Fruit fly (Drosophila melanogaster) whole organism, embryonic: ENCODE measurements around the gene CG7953.

Experiments
- Asciz ChIP-seq: fragments of 200-800 bp; sonication (Bioruptor generic); optimal IDR thresholded peaks from 2 replicates; lab custom pipeline; 2017; ENCODE audit warnings: missing biosample characterization, mild to moderate bottlenecking, missing genetic modification characterization, missing genetic modification reagents
- Atf6 ChIP-seq: fragments of 200-800 bp; sonication (Bioruptor generic); IDR thresholded peaks from 2 replicates; pipeline ENCODE4 v1.3.6; 2022; ENCODE audit warnings: missing biosample characterization, missing genetic modification characterization
- BEAF-32 ChIP-seq: fragments of 200-800 bp; sonication (Bioruptor generic); optimal IDR thresholded peaks from 3 replicates; lab custom pipeline; 2017; ENCODE audit warnings: missing biosample characterization, missing genetic modification characterization, mild to moderate bottlenecking, moderate library complexity, missing genetic modification reagents
- CG11560 ChIP-seq: fragments of 200-800 bp; sonication (Bioruptor generic); IDR thresholded peaks from 3 replicates; pipeline ENCODE4 v1.3.6; 2022; ENCODE audit warnings: missing biosample characterization, missing genetic modification characterization
- CG12659 ChIP-seq: fragments of 200-800 bp; sonication (Bioruptor generic); optimal IDR thresholded peaks from 3 replicates; lab custom pipeline; 2017; ENCODE audit warnings: mild to moderate bottlenecking, missing biosample characterization, missing genetic modification reagents, missing genetic modification characterization
- CG15011 ChIP-seq: fragments of 200-800 bp; sonication (Bioruptor generic); optimal IDR thresholded peaks from 3 replicates; lab custom pipeline; 2018; ENCODE audit warnings: missing biosample characterization, mild to moderate bottlenecking, missing genetic modification characterization
- CG15514 ChIP-seq: fragments of 200-800 bp; sonication (Bioruptor generic); optimal IDR thresholded peaks from 3 replicates; lab custom pipeline; 2017; ENCODE audit warnings: missing biosample characterization, missing genetic modification characterization, mild to moderate bottlenecking, moderate library complexity, missing genetic modification reagents
- CG17186 ChIP-seq: fragments of 200-800 bp; sonication (Bioruptor generic); optimal IDR thresholded peaks from 3 replicates; lab custom pipeline; 2017; ENCODE audit warnings: missing biosample characterization, missing genetic modification reagents, missing genetic modification characterization
- CG17568 ChIP-seq: fragments of 200-800 bp; sonication (Bioruptor generic); optimal IDR thresholded peaks from 2 replicates; lab custom pipeline; 2018; ENCODE audit warnings: missing biosample characterization, mild to moderate bottlenecking, missing genetic modification characterization, moderate library complexity
- CG2116 ChIP-seq: fragments of 200-800 bp; sonication (Bioruptor generic); optimal IDR thresholded peaks from 3 replicates; lab custom pipeline; 2018; ENCODE audit warnings: missing biosample characterization, mild to moderate bottlenecking, missing genetic modification characterization
- CG31365 ChIP-seq: fragments of 200-800 bp; sonication (Bioruptor generic); optimal IDR thresholded peaks from 2 replicates; lab custom pipeline; 2018; ENCODE audit warnings: missing biosample characterization, mild to moderate bottlenecking, missing genetic modification characterization
- CG32532 ChIP-seq: fragments of 200-800 bp; sonication (Bioruptor generic); IDR thresholded peaks from 2 replicates; pipeline ENCODE4 v1.3.6; 2022; ENCODE audit warnings: missing biosample characterization, missing genetic modification characterization
- CG3847 ChIP-seq: fragments of 200-800 bp; sonication (Bioruptor generic); IDR thresholded peaks from 2 replicates; pipeline ENCODE4 v1.3.6; 2022; ENCODE audit warnings: missing biosample characterization, missing genetic modification characterization
- CG42726 ChIP-seq: fragments of 200-800 bp; sonication (Bioruptor generic); IDR thresholded peaks from 2 replicates; pipeline ENCODE4 v1.3.6; 2022; ENCODE audit warnings: missing biosample characterization, missing genetic modification characterization; ENCODE audit not compliant: partially characterized antibody
- CG5953 ChIP-seq: fragments of 200-800 bp; sonication (Bioruptor generic); IDR thresholded peaks from 2 replicates; pipeline ENCODE4 v1.3.6; 2022; ENCODE audit warnings: missing biosample characterization, missing genetic modification characterization
- CG6791 ChIP-seq: fragments of 200-800 bp; sonication (Bioruptor generic); IDR thresholded peaks from 3 replicates; pipeline ENCODE4 v1.3.6; 2022; ENCODE audit warnings: missing biosample characterization, missing genetic modification characterization; ENCODE audit not compliant: partially characterized antibody
- CG8924 ChIP-seq: fragments of 200-800 bp; optimal IDR thresholded peaks from 3 replicates; lab custom pipeline; 2019; ENCODE audit warnings: missing biosample characterization, mild to moderate bottlenecking, missing genetic modification characterization, moderate library complexity
- CG9727 ChIP-seq: fragments of 200-800 bp; sonication (Bioruptor generic); optimal IDR thresholded peaks from 3 replicates; lab custom pipeline; 2017; ENCODE audit warnings: missing biosample characterization, mild to moderate bottlenecking, missing genetic modification characterization
- Dll ChIP-seq: fragments of 200-800 bp; sonication (Bioruptor generic); IDR thresholded peaks from 4 replicates; pipeline ENCODE4 v1.3.6; 2022; ENCODE audit warnings: missing biosample characterization, missing genetic modification characterization; ENCODE audit not compliant: partially characterized antibody
- Drgx ChIP-seq: fragments of 200-800 bp; sonication (Bioruptor generic); IDR thresholded peaks from 2 replicates; pipeline ENCODE4 v1.3.6; 2022; ENCODE audit warnings: missing biosample characterization, missing genetic modification characterization
- Hr78 ChIP-seq, 2 experiments: fragments of 200-800 bp in 1 of 2; fragments of >200 bp in 1 of 2; sonication (Bioruptor generic) in 1 of 2; optimal IDR thresholded peaks; 2 replicates each; lab custom pipeline; 2017 to 2019; ENCODE audit warnings: missing biosample characterization in 2 of 2, missing genetic modification characterization in 2 of 2, mild to moderate bottlenecking in 1 of 2, moderate library complexity in 1 of 2
- Jarid2 ChIP-seq: fragments of 200-800 bp; sonication (Bioruptor generic); optimal IDR thresholded peaks from 3 replicates; lab custom pipeline; 2017; ENCODE audit warnings: mild to moderate bottlenecking, missing biosample characterization, missing genetic modification reagents, missing genetic modification characterization
- Lhr ChIP-seq: fragments of 200-800 bp; sonication (Bioruptor generic); optimal IDR thresholded peaks from 3 replicates; lab custom pipeline; 2017; ENCODE audit warnings: mild to moderate bottlenecking, missing biosample characterization, missing genetic modification reagents, missing genetic modification characterization
- Lpt ChIP-seq: fragments of >200 bp; optimal IDR thresholded peaks from 2 replicates; lab custom pipeline; 2018; ENCODE audit warnings: missing biosample characterization, missing genetic modification characterization
- Nf-YC ChIP-seq: fragments of 200-800 bp; optimal IDR thresholded peaks from 3 replicates; lab custom pipeline; 2019; ENCODE audit warnings: missing biosample characterization, mild to moderate bottlenecking, missing genetic modification characterization, moderate library complexity
- Optix ChIP-seq: fragments of 200-800 bp; sonication (Bioruptor generic); IDR thresholded peaks from 3 replicates; pipeline ENCODE4 v1.3.6; 2022; ENCODE audit warnings: missing biosample characterization, missing genetic modification characterization
- Side ChIP-seq: fragments of 200-800 bp; sonication (Bioruptor generic); optimal IDR thresholded peaks from 2 replicates; lab custom pipeline; 2016; ENCODE audit warnings: missing biosample characterization, missing genetic modification characterization
- Sry-δ ChIP-seq: fragments of 200-800 bp; sonication (Bioruptor generic); optimal IDR thresholded peaks from 2 replicates; lab custom pipeline; 2016; ENCODE audit warnings: missing biosample characterization, missing genetic modification characterization
- YL-1 ChIP-seq: fragments of 200-800 bp; sonication (Bioruptor generic); optimal IDR thresholded peaks from 3 replicates; lab custom pipeline; 2017; ENCODE audit warnings: missing biosample characterization, mild to moderate bottlenecking, missing genetic modification characterization
- ap ChIP-seq: fragments of 200-800 bp; sonication (Bioruptor generic); IDR thresholded peaks from 2 replicates; pipeline ENCODE4 v1.3.6; 2022; ENCODE audit warnings: missing biosample characterization, missing genetic modification characterization
- bbx ChIP-seq: fragments of 200-800 bp; sonication (Bioruptor generic); IDR thresholded peaks from 2 replicates; pipeline ENCODE4 v1.3.6; 2022; ENCODE audit warnings: missing biosample characterization, missing genetic modification characterization; ENCODE audit not compliant: partially characterized antibody
- bigmax ChIP-seq: fragments of 200-800 bp; sonication (Bioruptor generic); optimal IDR thresholded peaks from 2 replicates; lab custom pipeline; 2018; ENCODE audit warnings: missing biosample characterization, mild to moderate bottlenecking, missing genetic modification characterization
- br ChIP-seq: fragments of >200 bp; optimal IDR thresholded peaks from 2 replicates; lab custom pipeline; 2017
- dan ChIP-seq: fragments of 200-800 bp; sonication (Bioruptor generic); IDR thresholded peaks from 2 replicates; pipeline ENCODE4 v1.3.6; 2022; ENCODE audit warnings: missing biosample characterization, missing genetic modification characterization
- dmrt99B ChIP-seq: fragments of 200-800 bp; sonication (Bioruptor generic); optimal IDR thresholded peaks from 2 replicates; lab custom pipeline; 2018; ENCODE audit warnings: missing biosample characterization, mild to moderate bottlenecking, missing genetic modification characterization, moderate library complexity
- ewg ChIP-seq: fragments of 200-800 bp; sonication (Bioruptor generic); optimal IDR thresholded peaks from 3 replicates; lab custom pipeline; 2017; ENCODE audit warnings: mild to moderate bottlenecking, missing biosample characterization, missing genetic modification reagents, missing genetic modification characterization
- fru ChIP-seq: fragments of >200 bp; optimal IDR thresholded peaks from 2 replicates; lab custom pipeline; 2017
- gro ChIP-seq: fragments of 200-800 bp; sonication (Bioruptor generic); optimal IDR thresholded peaks from 2 replicates; lab custom pipeline; 2016; ENCODE audit warnings: missing biosample characterization, missing genetic modification characterization
- hth ChIP-seq: fragments of >200 bp; optimal IDR thresholded peaks from 2 replicates; lab custom pipeline; 2017; ENCODE audit warnings: inconsistent platforms
- knrl ChIP-seq: fragments of 200-800 bp; sonication (Bioruptor generic); IDR thresholded peaks from 3 replicates; pipeline ENCODE4 v1.3.6; 2022; ENCODE audit warnings: missing biosample characterization, missing genetic modification characterization; ENCODE audit not compliant: partially characterized antibody
- psq ChIP-seq: fragments of 200-800 bp; sonication (Bioruptor generic); optimal IDR thresholded peaks from 2 replicates; lab custom pipeline; 2017; ENCODE audit warnings: missing biosample characterization, missing genetic modification characterization
- pzg ChIP-seq: fragments of 200-800 bp; sonication (Bioruptor generic); optimal IDR thresholded peaks from 3 replicates; lab custom pipeline; 2018; ENCODE audit warnings: missing biosample characterization, mild to moderate bottlenecking, missing genetic modification characterization, moderate library complexity
- shn ChIP-seq: fragments of 200-800 bp; sonication (Bioruptor generic); optimal IDR thresholded peaks from 3 replicates; lab custom pipeline; 2016; ENCODE audit warnings: missing biosample characterization, missing genetic modification characterization
- stwl ChIP-seq: fragments of 200-800 bp; sonication (Bioruptor generic); optimal IDR thresholded peaks from 3 replicates; lab custom pipeline; 2018; ENCODE audit warnings: missing biosample characterization, mild to moderate bottlenecking, missing genetic modification characterization, moderate library complexity
- sug ChIP-seq: fragments of 200-800 bp; optimal IDR thresholded peaks from 2 replicates; lab custom pipeline; 2019; ENCODE audit warnings: missing biosample characterization, mild to moderate bottlenecking, missing genetic modification characterization, moderate library complexity
- trem ChIP-seq: fragments of 200-800 bp; optimal IDR thresholded peaks from 3 replicates; lab custom pipeline; 2019; ENCODE audit warnings: missing biosample characterization, mild to moderate bottlenecking, missing genetic modification characterization, moderate library complexity
- usp ChIP-seq: fragments of >200 bp; optimal IDR thresholded peaks from 2 replicates; lab custom pipeline; 2017; ENCODE audit warnings: missing biosample characterization, missing genetic modification characterization
- vfl ChIP-seq: fragments of 200-800 bp; sonication (Bioruptor generic); optimal IDR thresholded peaks from 2 replicates; lab custom pipeline; 2016; ENCODE audit warnings: missing biosample characterization, missing genetic modification characterization
- vvl ChIP-seq: fragments of 200-800 bp; sonication (Bioruptor generic); IDR thresholded peaks from 2 replicates; pipeline ENCODE4 v1.3.6; 2022; ENCODE audit warnings: missing biosample characterization, missing genetic modification characterization
- zen ChIP-seq: fragments of 200-800 bp; sonication (Bioruptor generic); optimal IDR thresholded peaks from 3 replicates; lab custom pipeline; 2018; ENCODE audit warnings: missing biosample characterization, mild to moderate bottlenecking, missing genetic modification characterization, moderate library complexity

CG7953 gene

dm6 chr2L:13813604-13814178 lies 34.0 kb upstream of the CG7953 start, which contains the start of gene Sos (continued):
- TF ChIP-seq CG2116, result peak; percentile 38
- peak; percentile 96 for TF ChIP-seq pzg
- TF ChIP-seq CG11560, result peak; percentile 76; the same call in 2 of the 3 replicates
- no peak for TF ChIP-seq dan (GFP tag; lab: Robert Waterston, UW)
- TF ChIP-seq YL-1 (GFP tag; lab: Kevin White, UChicago), result peak; percentile 94
- TF ChIP-seq CG6791, result no peak
- peak; percentile 61 for TF ChIP-seq CG15514 (GFP tag; lab: Kevin White, UChicago)
- TF ChIP-seq Asciz (GFP tag; lab: Kevin White, UChicago), result no peak
- no peak for TF ChIP-seq CG15011
- TF ChIP-seq gro (GFP tag; lab: Kevin White, UChicago), result no peak
- TF ChIP-seq CG17568, result no peak
- TF ChIP-seq Sry-δ, result peak; percentile 32
- no peak for TF ChIP-seq Nf-YC (tag; lab: Kevin White, UChicago)
- TF ChIP-seq Hr78 (GFP tag; optimal IDR thresholded peaks at IDR 0.05; lab: Kevin White, UChicago), result no peak
- TF ChIP-seq CG31365 (tag; lab: Kevin White, UChicago), result no peak
- TF ChIP-seq ewg (GFP tag; lab: Kevin White, UChicago), result no peak
- 0 out of 4 replicates have a peak, but pooled peaks have one; percentile 12 for TF ChIP-seq Dll
- TF ChIP-seq sug (tag; lab: Kevin White, UChicago), result no peak
- TF ChIP-seq BEAF-32 (GFP tag; lab: Kevin White, UChicago), result peak; percentile 56
- TF ChIP-seq CG17186 (GFP tag; lab: Kevin White, UChicago), result peak; percentile 9
- TF ChIP-seq Lpt (GFP tag; lab: Kevin White, UChicago), result no peak
- TF ChIP-seq CG3847 (GFP tag; lab: Robert Waterston, UW), result peak; percentile 45; the same call in 1 of the 2 replicates
- no peak for TF ChIP-seq CG42726 (GFP tag; lab: Robert Waterston, UW)
- TF ChIP-seq Atf6 (GFP tag; lab: Robert Waterston, UW), result no peak
- TF ChIP-seq knrl (GFP tag; lab: Robert Waterston, UW), result peak; percentile 22; the same call in 1 of the 3 replicates
- TF ChIP-seq usp (GFP tag; lab: Kevin White, UChicago), result no peak
- TF ChIP-seq dmrt99B (tag; lab: Kevin White, UChicago), result no peak
- TF ChIP-seq Jarid2 (GFP tag; lab: Kevin White, UChicago), result no peak
- peak; percentile 73 for TF ChIP-seq trem
- no peak for TF ChIP-seq Side (GFP tag; lab: Kevin White, UChicago)
- no peak for TF ChIP-seq Drgx
- TF ChIP-seq CG9727 (GFP tag; lab: Kevin White, UChicago), result no peak
- no peak for TF ChIP-seq zen (tag; lab: Kevin White, UChicago)
- TF ChIP-seq fru, result no peak
- no peak for TF ChIP-seq Optix (GFP tag; lab: Robert Waterston, UW)
- peak; percentile 84 for TF ChIP-seq CG12659
- peak; percentile 86 for TF ChIP-seq Lhr (GFP tag; lab: Kevin White, UChicago)
- no peak for TF ChIP-seq vfl (GFP tag; lab: Kevin White, UChicago)
- no peak for TF ChIP-seq CG5953
- no peak for TF ChIP-seq ap
- TF ChIP-seq stwl, result peak; percentile 79
- no peak for TF ChIP-seq shn
- no peak for TF ChIP-seq br
- TF ChIP-seq bigmax (GFP tag; lab: Kevin White, UChicago), result no peak
- TF ChIP-seq vvl (GFP tag; lab: Robert Waterston, UW), result 0 out of 2 replicates have a peak, but pooled peaks have one; percentile 23
- TF ChIP-seq psq (GFP tag; lab: Kevin White, UChicago), result no peak
- TF ChIP-seq bbx (GFP tag; lab: Robert Waterston, UW), result no peak
- no peak for TF ChIP-seq hth (lab: Kevin White, UChicago)
- TF ChIP-seq CG32532 (GFP tag; lab: Robert Waterston, UW), result 0 out of 2 replicates have a peak, but pooled peaks have one; percentile 9
- no peak for TF ChIP-seq CG8924 (tag; lab: Kevin White, UChicago)
